Worm (Caenorhabditis elegans): ENCODE measurements around the gene C05C10.7.

Gene C05C10.7

DNA sequence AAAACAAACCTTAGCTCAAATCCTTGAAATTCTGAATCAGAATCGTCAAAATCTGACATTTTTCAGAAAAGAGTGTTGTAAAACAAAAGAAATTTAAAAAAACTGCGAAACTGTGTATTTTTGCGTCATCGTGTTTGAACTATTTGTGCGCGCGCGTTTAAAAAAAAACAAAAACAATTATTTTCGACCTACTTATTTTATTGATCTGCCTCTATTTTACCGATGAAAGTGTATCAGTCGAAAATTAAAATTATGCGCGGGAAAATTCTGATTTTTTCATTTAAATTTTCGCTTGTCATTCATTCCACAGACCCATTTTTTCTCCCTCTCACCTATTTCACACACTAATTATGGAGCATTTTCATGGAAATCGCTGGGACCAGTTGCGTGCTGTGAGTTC is at the start of gene C05C10.7, which contains the start of gene C05C10.5:
Gene C05C10.7 (minus strand): TSS at position 95 of the 400 bp plus-strand sequence.
Gene C05C10.5 (plus strand): TSS at position 164 of the 400 bp plus-strand sequence.
- no peak for TF ChIP-seq zag-1 (tag; optimal IDR thresholded peaks at IDR 0.05)
- TF ChIP-seq fos-1 (tag; optimal IDR thresholded peaks at IDR 0.05), result no peak
- no peak for TF ChIP-seq fkh-2 (tag; optimal IDR thresholded peaks at IDR 0.05)
- TF ChIP-seq nhr-237 (tag; optimal IDR thresholded peaks at IDR 0.05), result no peak
- no peak for TF ChIP-seq egl-5 (tag; optimal IDR thresholded peaks at IDR 0.05)
- no peak for TF ChIP-seq unc-39 (tag; optimal IDR thresholded peaks at IDR 0.05)
- TF ChIP-seq ceh-28 (tag; optimal IDR thresholded peaks at IDR 0.05), result no peak
- no peak for TF ChIP-seq elt-2 (tag; optimal IDR thresholded peaks at IDR 0.05)
- TF ChIP-seq ZK546.5 (tag; optimal IDR thresholded peaks at IDR 0.05), result no peak
- no peak for TF ChIP-seq snpc-4 (tag; optimal IDR thresholded peaks at IDR 0.05)
- no peak for TF ChIP-seq aly-2 (tag; optimal IDR thresholded peaks at IDR 0.05)
- no peak for TF ChIP-seq egl-27 (tag; optimal IDR thresholded peaks at IDR 0.05)
- TF ChIP-seq nhr-76 (tag; optimal IDR thresholded peaks at IDR 0.05), result no peak
- no peak for TF ChIP-seq skn-1 (tag; optimal IDR thresholded peaks at IDR 0.05)

ce11 chrII:9986635-9987575 is 48.1 kb upstream of the C05C10.7 start:
- TF ChIP-seq nhr-76 (tag; optimal IDR thresholded peaks at IDR 0.05) (no peak), zag-1 (tag; optimal IDR thresholded peaks at IDR 0.05) (no peak), elt-2 (tag; optimal IDR thresholded peaks at IDR 0.05) (no peak), nhr-11 (tag; optimal IDR thresholded peaks at IDR 0.05) (peak; percentile 25), ceh-82 (tag; optimal IDR thresholded peaks at IDR 0.05) (no peak), nhr-12 (tag; optimal IDR thresholded peaks at IDR 0.05) (no peak), lin-39 (tag; optimal IDR thresholded peaks at IDR 0.05) (no peak), aly-2 (tag; optimal IDR thresholded peaks at IDR 0.05) (no peak), unc-39 (tag; optimal IDR thresholded peaks at IDR 0.05) (no peak), elt-1 (tag; optimal IDR thresholded peaks at IDR 0.05) (no peak), nhr-67 (tag; optimal IDR thresholded peaks at IDR 0.05) (no peak), nhr-25 (tag; optimal IDR thresholded peaks at IDR 0.05) (peak; percentile 8), egl-27 (tag; optimal IDR thresholded peaks at IDR 0.05) (no peak)

DNA sequence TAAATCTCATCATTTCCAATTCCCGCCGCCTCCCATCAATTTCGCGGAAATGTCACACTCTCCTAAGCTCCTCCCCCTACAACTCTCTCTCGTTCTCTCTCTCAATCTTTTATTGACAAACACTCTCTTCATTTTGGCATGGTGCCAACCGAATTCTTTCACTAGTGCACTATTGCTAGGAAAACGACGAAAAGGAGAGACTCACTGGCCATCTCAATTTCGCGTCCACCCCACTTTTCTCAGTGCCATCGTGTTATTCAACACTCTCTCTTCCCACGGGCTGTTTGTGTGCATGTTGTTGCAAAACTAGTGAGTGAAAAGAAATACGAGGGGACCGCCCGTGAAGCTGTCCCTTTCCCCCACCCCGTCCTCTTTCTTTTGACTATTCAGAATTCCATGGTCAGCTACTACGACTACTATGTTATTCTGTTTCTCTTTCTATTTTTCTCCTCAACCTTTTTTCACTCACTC is 46.1 kb upstream of the C05C10.7 start:
- TF ChIP-seq ama-1 (optimal IDR thresholded peaks at IDR 0.05) (no peak), R02D3.7 (tag; optimal IDR thresholded peaks at IDR 0.05) (no peak), lin-39 (tag; optimal IDR thresholded peaks at IDR 0.05) (peak; percentile 11), nfya-1 (tag; optimal IDR thresholded peaks at IDR 0.05; ENCODE audit: insufficient read depth) (peak; percentile 60), eor-1 (tag; optimal IDR thresholded peaks at IDR 0.05) (no peak), mml-1 (tag; optimal IDR thresholded peaks at IDR 0.05) (no peak), ceh-28 (tag; optimal IDR thresholded peaks at IDR 0.05) (no peak), lsy-12 (tag; optimal IDR thresholded peaks at IDR 0.05) (no peak), nhr-77 (tag; optimal IDR thresholded peaks at IDR 0.05) (no peak), egl-27 (tag; optimal IDR thresholded peaks at IDR 0.05) (no peak), elt-1 (tag; optimal IDR thresholded peaks at IDR 0.05) (peak; percentile 45), pha-4 (tag; optimal IDR thresholded peaks at IDR 0.05) (peak; percentile 81), mdl-1 (tag; optimal IDR thresholded peaks at IDR 0.05) (no peak), pqm-1 (tag; optimal IDR thresholded peaks at IDR 0.05) (no peak), fkh-2 (tag; optimal IDR thresholded peaks at IDR 0.05) (no peak), unc-39 (tag; optimal IDR thresholded peaks at IDR 0.05) (no peak), skn-1 (tag; optimal IDR thresholded peaks at IDR 0.05) (no peak), nhr-67 (tag; optimal IDR thresholded peaks at IDR 0.05) (no peak), unc-62 (GFP tag; optimal IDR thresholded peaks at IDR 0.05) (peak; percentile 74), jun-1 (tag; optimal IDR thresholded peaks at IDR 0.05) (no peak), nhr-25 (tag; optimal IDR thresholded peaks at IDR 0.05) (no peak), lin-15B (tag; optimal IDR thresholded peaks at IDR 0.05) (peak; percentile 56), nhr-43 (tag; optimal IDR thresholded peaks at IDR 0.05; ENCODE audit: poor library complexity, severe bottlenecking) (no peak), daf-12 (tag; optimal IDR thresholded peaks at IDR 0.05) (no peak), elt-3 (tag; optimal IDR thresholded peaks at IDR 0.05) (no peak), nhr-76 (tag; optimal IDR thresholded peaks at IDR 0.05) (no peak), ztf-11 (tag; optimal IDR thresholded peaks at IDR 0.05) (no peak), egl-5 (tag; optimal IDR thresholded peaks at IDR 0.05) (peak; percentile 44), ztf-4 (tag; optimal IDR thresholded peaks at IDR 0.05) (no peak), aly-2 (tag; optimal IDR thresholded peaks at IDR 0.05) (no peak), zag-1 (tag; optimal IDR thresholded peaks at IDR 0.05) (peak; percentile 28), snpc-4 (tag; optimal IDR thresholded peaks at IDR 0.05) (peak; percentile 10), ZK546.5 (tag; optimal IDR thresholded peaks at IDR 0.05) (no peak), elt-2 (tag; optimal IDR thresholded peaks at IDR 0.05) (no peak), ceh-16 (tag; optimal IDR thresholded peaks at IDR 0.05) (no peak), sea-2 (GFP tag; optimal IDR thresholded peaks at IDR 0.05) (no peak), nhr-237 (tag; optimal IDR thresholded peaks at IDR 0.05) (no peak), fos-1 (tag; optimal IDR thresholded peaks at IDR 0.05) (no peak), nhr-12 (tag; optimal IDR thresholded peaks at IDR 0.05) (no peak), nhr-11 (tag; optimal IDR thresholded peaks at IDR 0.05) (peak; percentile 77), fkh-10 (GFP tag; optimal IDR thresholded peaks at IDR 0.05) (peak; percentile 27), hmg-11 (tag; optimal IDR thresholded peaks at IDR 0.05) (peak; percentile 24), nhr-23 (tag; optimal IDR thresholded peaks at IDR 0.05) (no peak)

Data from whole organism, L3 larva.